Worm (Caenorhabditis elegans): Measurements from ENCODE around the gene F37A8.5.

Gene F37A8.5

DNA sequence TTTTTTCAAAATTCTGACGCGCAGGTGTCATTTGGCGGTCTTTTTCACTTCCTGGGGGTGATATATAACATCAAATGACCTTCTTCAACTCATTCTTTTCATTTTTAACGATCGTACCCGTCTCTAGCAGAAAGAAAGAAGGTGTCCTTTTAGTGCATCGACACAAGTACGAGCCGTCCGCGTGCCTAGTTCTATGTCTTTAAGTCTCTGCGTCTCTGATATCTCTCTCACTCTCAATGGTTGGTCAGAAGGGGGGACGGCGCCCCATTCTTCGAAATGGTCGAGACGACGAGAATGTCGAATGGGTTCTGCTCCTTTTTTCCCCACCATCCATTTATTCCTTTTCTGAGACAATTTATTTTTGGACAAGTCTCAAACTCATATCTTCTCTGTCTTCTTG, 750 bp upstream of the F37A8.5 start:
- no peak for TF ChIP-seq flt-1 (GFP tag; IDR thresholded peaks at IDR 0.05)
- TF ChIP-seq cog-1 (tag; optimal IDR thresholded peaks at IDR 0.05): no peak

DNA sequence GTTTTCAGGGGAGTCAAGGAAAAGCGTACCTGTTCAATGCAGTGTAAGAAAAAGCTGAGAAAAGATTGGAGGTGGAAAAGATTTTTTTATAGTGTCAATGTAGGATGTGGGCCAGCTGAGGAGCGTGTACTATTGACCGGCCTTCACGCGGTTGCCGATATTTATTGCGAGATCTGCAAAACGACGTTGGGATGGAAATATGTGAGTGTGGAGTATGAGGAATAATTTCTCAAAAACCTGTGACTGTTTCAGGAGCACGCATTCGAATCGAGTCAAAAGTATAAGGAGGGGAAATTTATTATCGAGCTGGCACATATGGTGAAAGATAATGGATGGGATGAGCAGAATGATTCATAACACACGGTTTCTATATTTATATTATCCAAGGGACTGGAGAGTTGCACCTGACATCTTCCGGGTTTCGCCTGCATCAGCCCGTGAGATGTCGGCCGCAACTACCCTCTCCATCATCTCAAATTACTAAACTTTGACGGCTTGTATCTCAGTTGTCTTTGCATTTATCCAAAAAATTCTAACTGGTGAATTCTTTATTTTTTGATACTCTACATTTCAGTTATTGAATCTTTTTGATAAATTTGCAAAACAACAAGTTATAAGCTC, 805 bp downstream of the F37A8.5 start:
- TF ChIP-seq cog-1 (tag; optimal IDR thresholded peaks at IDR 0.05) (no peak), ztf-23 (GFP tag; IDR thresholded peaks at IDR 0.05) (no peak), tab-1 (GFP tag; IDR thresholded peaks at IDR 0.05) (no peak), ztf-29 (GFP tag; IDR thresholded peaks at IDR 0.05) (no peak), flt-1 (GFP tag; IDR thresholded peaks at IDR 0.05) (no peak), klf-2 (GFP tag; conservative IDR thresholded peaks at IDR 0.05) (no peak), med-1 (GFP tag; optimal IDR thresholded peaks at IDR 0.05; ENCODE audit: insufficient read depth) (no peak), T22C8.4 (GFP tag; IDR thresholded peaks at IDR 0.05) (no peak), ref-1 (GFP tag; conservative IDR thresholded peaks at IDR 0.05) (no peak)

DNA sequence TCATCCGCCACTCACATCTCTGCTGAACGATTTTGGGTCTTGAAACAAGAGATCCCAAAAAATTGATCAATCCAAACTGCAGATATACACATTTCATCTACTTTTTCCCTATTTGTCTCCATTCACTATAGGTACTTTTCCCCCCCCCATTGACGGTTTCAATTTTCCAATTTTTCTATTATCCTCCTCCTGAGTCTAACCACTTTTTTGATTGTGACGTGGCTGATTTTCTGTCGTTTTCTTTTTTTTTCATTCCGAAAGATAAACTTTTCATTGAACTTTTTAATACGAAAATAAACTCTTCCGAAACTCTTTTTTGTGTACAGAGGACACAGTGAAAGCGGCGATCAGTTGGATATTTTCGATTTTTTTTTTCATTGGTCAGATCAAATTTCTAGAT, 1.4 kb downstream of the F37A8.5 start:
- TF ChIP-seq tab-1 (GFP tag; IDR thresholded peaks at IDR 0.05) (no peak), med-1 (GFP tag; optimal IDR thresholded peaks at IDR 0.05; ENCODE audit: insufficient read depth) (no peak), ztf-29 (GFP tag; IDR thresholded peaks at IDR 0.05) (no peak), cog-1 (tag; optimal IDR thresholded peaks at IDR 0.05) (no peak)

DNA sequence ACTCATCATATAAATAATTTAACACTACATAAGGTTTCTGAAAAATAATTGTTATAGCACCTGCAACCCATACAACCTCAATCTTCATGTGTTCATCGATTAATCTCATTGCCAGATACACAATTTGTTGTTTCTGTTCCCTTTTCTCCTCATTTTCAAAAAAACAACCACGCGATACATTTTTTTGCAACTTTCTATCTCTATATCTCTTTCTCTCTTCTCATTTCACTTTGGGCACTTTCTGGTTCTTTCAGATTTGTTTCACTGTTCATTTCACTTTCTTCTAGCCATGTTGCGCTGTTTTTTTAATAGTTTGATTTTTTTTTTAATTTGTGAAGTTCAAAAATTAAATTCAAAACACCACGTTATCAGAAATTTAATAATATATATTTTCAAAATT, 2.8 kb downstream of the F37A8.5 start:
- TF ChIP-seq T22C8.4 (GFP tag; IDR thresholded peaks at IDR 0.05): no peak
- no peak for TF ChIP-seq ztf-29 (GFP tag; IDR thresholded peaks at IDR 0.05)
- TF ChIP-seq med-1 (GFP tag; optimal IDR thresholded peaks at IDR 0.05; ENCODE audit: insufficient read depth): no peak
- no peak for TF ChIP-seq ztf-23 (GFP tag; IDR thresholded peaks at IDR 0.05)
- no peak for TF ChIP-seq flt-1 (GFP tag; IDR thresholded peaks at IDR 0.05)
- no peak for TF ChIP-seq tab-1 (GFP tag; IDR thresholded peaks at IDR 0.05)
- TF ChIP-seq cog-1 (tag; optimal IDR thresholded peaks at IDR 0.05): no peak
- no peak for TF ChIP-seq ref-1 (GFP tag; conservative IDR thresholded peaks at IDR 0.05)

DNA sequence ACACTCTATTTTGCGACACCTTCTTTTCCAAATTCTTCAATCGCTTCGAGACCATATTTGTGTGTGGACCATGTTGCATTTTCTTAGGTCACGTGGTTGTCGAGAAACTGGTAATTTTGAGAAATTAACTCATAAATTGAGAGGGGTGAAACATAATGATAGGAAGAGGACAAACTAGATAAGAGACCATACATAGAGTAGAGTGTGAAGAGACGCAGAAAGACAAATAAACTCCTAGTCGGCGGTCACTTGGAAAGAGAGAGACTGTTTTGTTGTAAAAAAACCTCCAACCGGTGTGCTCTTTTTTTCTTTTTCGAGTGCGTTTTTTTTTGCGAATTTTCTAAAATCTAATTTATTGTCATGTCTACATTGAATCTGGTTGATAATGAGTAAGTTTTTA, 3.6 kb downstream of the F37A8.5 start, which contains the start of gene R10E9.3:
TSS of gene R10E9.3 (plus strand) at position 235 of the 400 bp plus-strand sequence.
- TF ChIP-seq ref-1 (GFP tag; conservative IDR thresholded peaks at IDR 0.05) (no peak), tab-1 (GFP tag; IDR thresholded peaks at IDR 0.05) (no peak), ztf-29 (GFP tag; IDR thresholded peaks at IDR 0.05) (no peak), med-1 (GFP tag; optimal IDR thresholded peaks at IDR 0.05; ENCODE audit: insufficient read depth) (no peak), T22C8.4 (GFP tag; IDR thresholded peaks at IDR 0.05) (no peak), klf-2 (GFP tag; conservative IDR thresholded peaks at IDR 0.05) (no peak), flt-1 (GFP tag; IDR thresholded peaks at IDR 0.05) (no peak), ztf-23 (GFP tag; IDR thresholded peaks at IDR 0.05) (no peak), cog-1 (tag; optimal IDR thresholded peaks at IDR 0.05) (no peak)

DNA sequence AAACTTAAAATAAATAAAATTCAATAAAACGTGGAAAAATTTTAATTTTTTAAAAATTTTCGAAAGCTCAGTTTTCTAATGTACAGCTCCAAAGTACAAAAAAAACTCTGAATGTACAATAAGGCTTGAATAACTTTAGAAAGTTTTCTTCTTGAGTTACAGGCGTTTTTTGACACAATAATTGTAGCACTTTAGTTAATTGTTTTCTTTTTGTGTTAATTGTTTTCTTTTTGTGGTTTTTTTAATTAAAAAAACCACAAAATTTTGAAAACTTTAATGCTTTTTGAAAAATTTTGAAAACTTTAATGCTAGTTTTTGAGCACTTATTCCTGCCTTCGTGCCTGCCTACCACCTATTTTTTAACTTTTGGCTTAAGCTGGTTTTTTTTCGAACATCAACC, 7.8 kb downstream of the F37A8.5 start, which contains the start of gene R10E9.2:
TSS of gene R10E9.2 (minus strand) at position 101 of the 400 bp plus-strand sequence.
- TF ChIP-seq T22C8.4 (GFP tag; IDR thresholded peaks at IDR 0.05) (no peak), cog-1 (tag; optimal IDR thresholded peaks at IDR 0.05) (no peak), flt-1 (GFP tag; IDR thresholded peaks at IDR 0.05) (no peak), ztf-23 (GFP tag; IDR thresholded peaks at IDR 0.05) (no peak)

DNA sequence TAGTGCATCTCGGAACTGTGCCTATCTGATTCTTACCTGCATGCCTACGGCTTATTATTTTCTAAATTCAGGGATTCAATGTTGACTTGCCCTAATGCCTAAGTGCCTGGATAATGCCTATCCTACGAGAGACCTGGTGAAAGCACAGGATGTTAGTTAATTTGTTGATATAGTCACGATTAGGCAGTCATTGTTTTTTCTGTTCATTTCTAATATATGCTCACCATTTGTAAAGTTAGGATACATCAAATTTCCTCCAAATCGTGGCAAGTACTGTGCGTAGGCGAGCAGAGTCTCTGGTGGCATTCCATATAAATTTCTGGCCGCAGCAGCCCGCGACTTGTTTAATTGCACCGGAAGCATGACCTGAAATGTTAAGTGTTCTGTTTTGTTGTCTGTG, 9.7 kb downstream of the F37A8.5 start:
- TF ChIP-seq T22C8.4 (GFP tag; IDR thresholded peaks at IDR 0.05): no peak
- TF ChIP-seq med-1 (GFP tag; optimal IDR thresholded peaks at IDR 0.05; ENCODE audit: insufficient read depth): no peak
- no peak for TF ChIP-seq tab-1 (GFP tag; IDR thresholded peaks at IDR 0.05)
- no peak for TF ChIP-seq ref-1 (GFP tag; conservative IDR thresholded peaks at IDR 0.05)
- no peak for TF ChIP-seq flt-1 (GFP tag; IDR thresholded peaks at IDR 0.05)
- TF ChIP-seq klf-2 (GFP tag; conservative IDR thresholded peaks at IDR 0.05): no peak
- no peak for TF ChIP-seq cog-1 (tag; optimal IDR thresholded peaks at IDR 0.05)
- TF ChIP-seq ztf-29 (GFP tag; IDR thresholded peaks at IDR 0.05): no peak
- TF ChIP-seq ztf-23 (GFP tag; IDR thresholded peaks at IDR 0.05): no peak

DNA sequence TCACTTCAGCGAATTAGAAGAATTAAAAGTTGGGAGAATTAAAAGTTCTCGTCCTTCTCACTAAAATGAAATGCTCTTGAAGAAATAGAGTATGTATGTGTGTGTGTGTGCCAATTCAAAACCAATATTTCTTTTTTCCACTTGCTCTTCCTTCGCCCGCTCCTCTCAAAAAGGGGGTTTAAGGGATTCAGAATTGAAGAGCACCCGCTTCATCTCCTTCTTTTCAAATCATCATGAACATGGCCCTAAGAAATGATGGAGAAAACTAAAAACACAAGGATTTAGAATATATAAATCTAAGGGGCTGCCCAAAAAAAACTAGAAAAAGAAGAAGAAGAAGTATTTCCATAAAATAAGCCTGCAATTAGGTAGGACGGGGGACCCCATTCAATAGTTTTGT, 12.7 kb downstream of the F37A8.5 start:
- TF ChIP-seq ref-1 (GFP tag; conservative IDR thresholded peaks at IDR 0.05): no peak
- TF ChIP-seq T22C8.4 (GFP tag; IDR thresholded peaks at IDR 0.05): no peak
- TF ChIP-seq tab-1 (GFP tag; IDR thresholded peaks at IDR 0.05): no peak
- TF ChIP-seq ztf-23 (GFP tag; IDR thresholded peaks at IDR 0.05): no peak
- TF ChIP-seq cog-1 (tag; optimal IDR thresholded peaks at IDR 0.05): no peak
- TF ChIP-seq ztf-29 (GFP tag; IDR thresholded peaks at IDR 0.05): no peak
- no peak for TF ChIP-seq flt-1 (GFP tag; IDR thresholded peaks at IDR 0.05)
- TF ChIP-seq med-1 (GFP tag; optimal IDR thresholded peaks at IDR 0.05; ENCODE audit: insufficient read depth): no peak
- TF ChIP-seq klf-2 (GFP tag; conservative IDR thresholded peaks at IDR 0.05): no peak

DNA sequence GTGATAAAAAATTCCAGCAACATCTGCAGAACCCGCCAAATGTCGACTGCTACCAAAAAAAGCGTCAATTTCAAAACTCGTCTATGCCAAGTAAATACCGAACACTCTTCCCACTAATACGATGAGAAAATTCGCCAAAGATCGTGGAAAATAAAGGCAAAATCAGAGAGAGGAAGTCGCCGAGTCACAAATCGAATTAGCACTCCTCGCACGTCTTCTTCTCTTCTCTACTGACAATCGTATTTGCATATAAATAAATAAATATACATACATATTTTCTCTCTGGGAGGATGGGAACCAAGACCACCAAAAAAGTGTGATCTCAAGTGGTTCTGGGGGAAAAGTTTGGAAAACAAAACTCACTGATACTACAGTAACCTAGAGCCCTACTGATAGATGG, 14.0 kb downstream of the F37A8.5 start:
- TF ChIP-seq cog-1 (tag; optimal IDR thresholded peaks at IDR 0.05) (no peak), med-1 (GFP tag; optimal IDR thresholded peaks at IDR 0.05; ENCODE audit: insufficient read depth) (no peak), ztf-29 (GFP tag; IDR thresholded peaks at IDR 0.05) (no peak), T22C8.4 (GFP tag; IDR thresholded peaks at IDR 0.05) (no peak), ref-1 (GFP tag; conservative IDR thresholded peaks at IDR 0.05) (no peak), flt-1 (GFP tag; IDR thresholded peaks at IDR 0.05) (no peak), klf-2 (GFP tag; conservative IDR thresholded peaks at IDR 0.05) (no peak), tab-1 (GFP tag; IDR thresholded peaks at IDR 0.05) (no peak), ztf-23 (GFP tag; IDR thresholded peaks at IDR 0.05) (no peak)

DNA sequence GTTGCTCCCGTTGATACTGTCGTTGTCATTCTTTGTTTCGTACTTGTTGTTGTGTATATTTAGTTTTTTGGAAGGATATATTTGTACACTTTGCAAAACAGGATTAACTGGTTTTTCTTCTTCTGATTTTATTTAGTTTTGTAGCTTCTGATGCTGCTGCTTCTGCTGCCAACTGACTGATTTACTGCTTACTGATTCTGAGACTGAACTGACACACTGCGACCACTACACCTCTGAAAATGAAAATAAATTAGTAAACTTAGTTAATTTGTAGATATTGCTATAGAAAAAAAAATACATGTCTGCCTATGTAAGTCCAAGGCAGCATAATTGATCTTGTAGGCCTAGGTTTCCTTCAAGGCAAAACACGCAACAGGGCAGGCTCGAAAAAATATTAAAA, 16.3 kb downstream of the F37A8.5 start, which contains the start of gene R10E9.4:
TSS of gene R10E9.4 (minus strand) at position 101 of the 400 bp plus-strand sequence.
- TF ChIP-seq ztf-29 (GFP tag; IDR thresholded peaks at IDR 0.05): no peak
- TF ChIP-seq cog-1 (tag; optimal IDR thresholded peaks at IDR 0.05): no peak
- TF ChIP-seq tab-1 (GFP tag; IDR thresholded peaks at IDR 0.05): no peak
- no peak for TF ChIP-seq T22C8.4 (GFP tag; IDR thresholded peaks at IDR 0.05)
- no peak for TF ChIP-seq ztf-23 (GFP tag; IDR thresholded peaks at IDR 0.05)
- TF ChIP-seq flt-1 (GFP tag; IDR thresholded peaks at IDR 0.05): no peak
- no peak for TF ChIP-seq med-1 (GFP tag; optimal IDR thresholded peaks at IDR 0.05; ENCODE audit: insufficient read depth)
- TF ChIP-seq ref-1 (GFP tag; conservative IDR thresholded peaks at IDR 0.05): no peak
- TF ChIP-seq klf-2 (GFP tag; conservative IDR thresholded peaks at IDR 0.05): no peak
